Worm (Caenorhabditis elegans) whole organism, L4 larva: ENCODE measurements around the gene Y51A2B.9.

Experiments
- F37D6.2 ChIP-seq: sonication (generic microtip); optimal IDR thresholded peaks from 2 replicates; lab custom pipeline; 2016; ENCODE audit warnings: mild to moderate bottlenecking, missing genetic modification characterization, missing compliant biosample characterization
- T20F7.1 ChIP-seq: fragments of 200-800 bp; sonication (Bioruptor generic); optimal IDR thresholded peaks from 2 replicates; lab custom pipeline; 2018; ENCODE audit warnings: mild to moderate bottlenecking, missing genetic modification characterization, missing compliant biosample characterization
- gei-8 ChIP-seq: fragments of 200-800 bp; sonication (Bioruptor generic); optimal IDR thresholded peaks from 2 replicates; lab custom pipeline; 2018; ENCODE audit warnings: mild to moderate bottlenecking, missing genetic modification characterization, missing compliant biosample characterization
- lsy-2 ChIP-seq, 2 experiments: fragments of 150-350 bp in 1 of 2; sonication (generic microtip) in 1 of 2; optimal IDR thresholded peaks; 2 replicates each; lab custom pipeline; 2014 to 2017; ENCODE audit warnings: missing biosample characterization in 2 of 2, missing genetic modification characterization in 2 of 2
- mdl-1 ChIP-seq, 2 experiments: fragments of 150-350 bp in 1 of 2; sonication (generic microtip) in 1 of 2; optimal IDR thresholded peaks; 2 replicates each; lab custom pipeline; 2014 to 2017; ENCODE audit warnings: missing biosample characterization in 2 of 2, missing genetic modification characterization in 2 of 2
- nhr-76 ChIP-seq: fragments of 150-350 bp; optimal IDR thresholded peaks from 2 replicates; lab custom pipeline; 2014; ENCODE audit warnings: missing biosample characterization, missing genetic modification characterization

ce11 chrV:18364558-18364957 lies 31.0 kb downstream of the Y51A2B.9 start, which contains the start of gene C08E8.9:
- TF ChIP-seq gei-8 (GFP tag; lab: Kevin White, UChicago) (no peak), lsy-2 (tag; optimal IDR thresholded peaks at IDR 0.05; lab: Kevin White, UChicago) (no peak), T20F7.1 (GFP tag; lab: Kevin White, UChicago) (no peak), nhr-76 (tag; lab: Kevin White, UChicago) (no peak), F37D6.2 (tag; lab: Kevin White, UChicago) (no peak), mdl-1 (tag; optimal IDR thresholded peaks at IDR 0.05; lab: Kevin White, UChicago) (no peak)
